Fruit fly (Drosophila melanogaster) whole organism, embryonic: ENCODE results near the gene CG11891.
A peak's percentile ranks its signal among the peaks of the same experiment; 100 is the strongest.

Source experiments
- Ada2b ChIP-seq: fragments of 200-800 bp; sonication (Bioruptor generic); IDR thresholded peaks from 2 replicates; pipeline ENCODE4 v1.3.6; 2022; ENCODE audit warnings: missing biosample characterization, missing genetic modification characterization
- CG10147 ChIP-seq: fragments of 200-800 bp; sonication (Bioruptor generic); optimal IDR thresholded peaks from 2 replicates; lab custom pipeline; 2019; ENCODE audit warnings: missing biosample characterization, mild to moderate bottlenecking, missing genetic modification characterization, moderate library complexity
- CG1024 ChIP-seq: fragments of 200-800 bp; sonication (Bioruptor generic); IDR thresholded peaks from 2 replicates; pipeline ENCODE4 v1.3.6; 2022; ENCODE audit warnings: missing biosample characterization, missing genetic modification characterization
- CG12071 ChIP-seq: fragments of 200-800 bp; sonication (Bioruptor generic); optimal IDR thresholded peaks from 3 replicates; lab custom pipeline; 2018; ENCODE audit warnings: missing biosample characterization, mild to moderate bottlenecking, missing genetic modification characterization
- CG12299 ChIP-seq: fragments of 200-800 bp; sonication (Bioruptor generic); optimal IDR thresholded peaks from 2 replicates; lab custom pipeline; 2018; ENCODE audit warnings: missing biosample characterization, mild to moderate bottlenecking, missing genetic modification characterization
- CG14050 ChIP-seq: fragments of 200-800 bp; sonication (Bioruptor generic); IDR thresholded peaks from 3 replicates; pipeline ENCODE4 v1.3.6; 2022; ENCODE audit warnings: missing biosample characterization, missing genetic modification characterization
- CG15514 ChIP-seq: fragments of 200-800 bp; sonication (Bioruptor generic); optimal IDR thresholded peaks from 3 replicates; lab custom pipeline; 2017; ENCODE audit warnings: missing biosample characterization, missing genetic modification characterization, mild to moderate bottlenecking, moderate library complexity, missing genetic modification reagents
- CG17612 ChIP-seq: fragments of 200-800 bp; sonication (Bioruptor generic); IDR thresholded peaks from 2 replicates; pipeline ENCODE4 v1.3.6; 2022; ENCODE audit warnings: missing biosample characterization, missing genetic modification characterization
- CG18011 ChIP-seq: fragments of 200-800 bp; sonication (Bioruptor generic); optimal IDR thresholded peaks from 2 replicates; lab custom pipeline; 2017; ENCODE audit warnings: missing biosample characterization, missing genetic modification characterization, mild to moderate bottlenecking, moderate library complexity, missing genotype
- CG2120 ChIP-seq: fragments of 200-800 bp; sonication (Bioruptor generic); optimal IDR thresholded peaks from 3 replicates; lab custom pipeline; 2016; ENCODE audit warnings: missing biosample characterization, missing genetic modification characterization
- CG4424 ChIP-seq: fragments of 200-800 bp; sonication (Bioruptor generic); optimal IDR thresholded peaks from 3 replicates; lab custom pipeline; 2016; ENCODE audit warnings: missing biosample characterization, missing genetic modification characterization
- CG8478 ChIP-seq: fragments of >200 bp; optimal IDR thresholded peaks from 2 replicates; lab custom pipeline; 2018
- CG8765 ChIP-seq: fragments of 200-800 bp; sonication (Bioruptor generic); IDR thresholded peaks from 2 replicates; pipeline ENCODE4 v1.3.6; 2022; ENCODE audit warnings: missing biosample characterization, missing genetic modification characterization
- CG8944 ChIP-seq: fragments of 200-800 bp; sonication (Bioruptor generic); optimal IDR thresholded peaks from 3 replicates; lab custom pipeline; 2016; ENCODE audit warnings: missing biosample characterization, missing genetic modification characterization
- CG9215 ChIP-seq: fragments of 200-800 bp; sonication (Bioruptor generic); IDR thresholded peaks from 2 replicates; pipeline ENCODE4 v1.3.6; 2022; ENCODE audit warnings: missing biosample characterization, missing genetic modification characterization
- CG9609 ChIP-seq: fragments of 200-800 bp; sonication (Bioruptor generic); optimal IDR thresholded peaks from 3 replicates; lab custom pipeline; 2016; ENCODE audit warnings: missing biosample characterization, missing genetic modification characterization
- CTCF ChIP-seq: fragments of 200-800 bp; sonication (Bioruptor generic); optimal IDR thresholded peaks from 2 replicates; lab custom pipeline; 2017; ENCODE audit warnings: missing biosample characterization, mild to moderate bottlenecking, missing genetic modification characterization, moderate library complexity
- Dfd ChIP-seq, 2 experiments: fragments of >200 bp; optimal IDR thresholded peaks; 2 replicates each; lab custom pipeline; 2017; ENCODE audit warnings: missing biosample characterization in 2 of 2, missing genetic modification characterization in 2 of 2
- Dip2 ChIP-seq: fragments of 200-800 bp; sonication (Bioruptor generic); IDR thresholded peaks from 2 replicates; pipeline ENCODE4 v1.3.6; 2022; ENCODE audit warnings: missing biosample characterization, missing genetic modification characterization
- Doc3 ChIP-seq: fragments of 200-800 bp; sonication (Bioruptor generic); IDR thresholded peaks from 3 replicates; pipeline ENCODE4 v1.3.6; 2022; ENCODE audit warnings: missing biosample characterization, missing genetic modification characterization; ENCODE audit not compliant: partially characterized antibody
- E2f2 ChIP-seq: fragments of 200-800 bp; sonication (Bioruptor generic); IDR thresholded peaks from 2 replicates; pipeline ENCODE4 v1.3.6; 2022; ENCODE audit warnings: missing biosample characterization, missing genetic modification characterization
- HmgZ ChIP-seq: fragments of 200-800 bp; sonication (Bioruptor generic); optimal IDR thresholded peaks from 2 replicates; lab custom pipeline; 2018; ENCODE audit warnings: missing biosample characterization, mild to moderate bottlenecking, missing genetic modification characterization
- Hr51 ChIP-seq, 2 experiments: fragments of 200-800 bp; sonication (Bioruptor generic); optimal IDR thresholded peaks; 2 replicates in 1 of 2; 3 replicates in 1 of 2; lab custom pipeline; 2016 to 2018; ENCODE audit warnings: missing biosample characterization in 2 of 2, missing genetic modification characterization in 2 of 2, mild to moderate bottlenecking in 1 of 2, moderate library complexity in 1 of 2
- NFAT ChIP-seq: fragments of 200-800 bp; sonication (Bioruptor generic); IDR thresholded peaks from 2 replicates; pipeline ENCODE4 v1.3.6; 2022; ENCODE audit warnings: missing biosample characterization, missing genetic modification characterization
- Nf-YA ChIP-seq: fragments of 200-800 bp; sonication (Bioruptor generic); IDR thresholded peaks from 2 replicates; pipeline ENCODE4 v1.3.6; 2022; ENCODE audit warnings: missing biosample characterization, missing genetic modification characterization
- Nf-YC ChIP-seq: fragments of 200-800 bp; optimal IDR thresholded peaks from 3 replicates; lab custom pipeline; 2019; ENCODE audit warnings: missing biosample characterization, mild to moderate bottlenecking, missing genetic modification characterization, moderate library complexity
- Ptx1 ChIP-seq: fragments of 200-800 bp; sonication (Bioruptor generic); IDR thresholded peaks from 2 replicates; pipeline ENCODE4 v1.3.6; 2022; ENCODE audit warnings: missing biosample characterization, missing genetic modification characterization
- Ravus ChIP-seq: fragments of 200-800 bp; sonication (Bioruptor generic); IDR thresholded peaks from 2 replicates; pipeline ENCODE4 v1.3.6; 2022; ENCODE audit warnings: missing biosample characterization, missing genetic modification characterization
- Scr ChIP-seq: fragments of 200-800 bp; sonication (Bioruptor generic); IDR thresholded peaks from 2 replicates; pipeline ENCODE4 v1.3.6; 2022; ENCODE audit warnings: missing biosample characterization, missing genetic modification characterization; ENCODE audit not compliant: partially characterized antibody
- Usf ChIP-seq: fragments of 200-800 bp; sonication (Bioruptor generic); optimal IDR thresholded peaks from 2 replicates; lab custom pipeline; 2017; ENCODE audit warnings: missing genotype, missing biosample characterization, missing genetic modification characterization
- cas ChIP-seq: fragments of 200-800 bp; sonication (Bioruptor generic); IDR thresholded peaks from 2 replicates; pipeline ENCODE4 v1.3.6; 2022; ENCODE audit warnings: missing biosample characterization, missing genetic modification characterization
- chinmo ChIP-seq: fragments of 200-800 bp; sonication (Bioruptor generic); IDR thresholded peaks from 4 replicates; pipeline ENCODE4 v1.3.6; 2022; ENCODE audit warnings: missing biosample characterization, missing genetic modification characterization; ENCODE audit not compliant: partially characterized antibody
- croc ChIP-seq: fragments of 200-800 bp; sonication (Bioruptor generic); conservative IDR thresholded peaks from 3 replicates; pipeline ENCODE4 v1.3.6; 2022; ENCODE audit warnings: missing biosample characterization, missing genetic modification characterization
- cwo ChIP-seq: fragments of 200-800 bp; sonication (Bioruptor generic); optimal IDR thresholded peaks from 3 replicates; lab custom pipeline; 2017; ENCODE audit warnings: missing biosample characterization, missing genetic modification characterization, mild to moderate bottlenecking, moderate library complexity, missing genetic modification reagents
- gro ChIP-seq: fragments of 200-800 bp; sonication (Bioruptor generic); optimal IDR thresholded peaks from 2 replicates; lab custom pipeline; 2016; ENCODE audit warnings: missing biosample characterization, missing genetic modification characterization
- gsb ChIP-seq: fragments of 200-800 bp; sonication (Bioruptor generic); IDR thresholded peaks from 2 replicates; pipeline ENCODE4 v1.3.6; 2022; ENCODE audit warnings: missing biosample characterization, missing genetic modification characterization
- inv ChIP-seq: fragments of 200-800 bp; sonication (Bioruptor generic); IDR thresholded peaks from 2 replicates; pipeline ENCODE4 v1.3.6; 2022; ENCODE audit warnings: missing biosample characterization, missing genetic modification characterization; ENCODE audit not compliant: partially characterized antibody
- lilli ChIP-seq: fragments of 200-800 bp; sonication (Bioruptor generic); optimal IDR thresholded peaks from 3 replicates; lab custom pipeline; 2016; ENCODE audit warnings: missing biosample characterization, missing genetic modification characterization
- nmo ChIP-seq: fragments of 200-800 bp; sonication (Bioruptor generic); optimal IDR thresholded peaks from 2 replicates; lab custom pipeline; 2018; ENCODE audit warnings: missing biosample characterization, mild to moderate bottlenecking, missing genetic modification characterization, moderate library complexity
- onecut ChIP-seq: fragments of 200-800 bp; sonication (Bioruptor generic); IDR thresholded peaks from 2 replicates; pipeline ENCODE4 v1.3.6; 2022; ENCODE audit warnings: missing biosample characterization, missing genetic modification characterization
- pho ChIP-seq: fragments of 200-800 bp; sonication (Bioruptor generic); optimal IDR thresholded peaks from 2 replicates; lab custom pipeline; 2016; ENCODE audit warnings: missing biosample characterization, missing genetic modification characterization
- pzg ChIP-seq: fragments of 200-800 bp; sonication (Bioruptor generic); optimal IDR thresholded peaks from 3 replicates; lab custom pipeline; 2018; ENCODE audit warnings: missing biosample characterization, mild to moderate bottlenecking, missing genetic modification characterization, moderate library complexity
- schlank ChIP-seq: fragments of 200-800 bp; sonication (Bioruptor generic); optimal IDR thresholded peaks from 2 replicates; lab custom pipeline; 2018; ENCODE audit warnings: missing biosample characterization, mild to moderate bottlenecking, missing genetic modification characterization
- scrt ChIP-seq: fragments of 200-800 bp; sonication (Bioruptor generic); optimal IDR thresholded peaks from 2 replicates; lab custom pipeline; 2018; ENCODE audit warnings: missing biosample characterization, mild to moderate bottlenecking, missing genetic modification characterization, moderate library complexity
- seq ChIP-seq: fragments of 200-800 bp; sonication (Bioruptor generic); IDR thresholded peaks from 2 replicates; pipeline ENCODE4 v1.3.6; 2022; ENCODE audit warnings: missing biosample characterization, missing genetic modification characterization
- sima ChIP-seq: fragments of 200-800 bp; sonication (Bioruptor generic); optimal IDR thresholded peaks from 2 replicates; lab custom pipeline; 2016; ENCODE audit warnings: missing biosample characterization, missing genetic modification characterization
- sr ChIP-seq: fragments of 200-800 bp; sonication (Bioruptor generic); IDR thresholded peaks from 3 replicates; pipeline ENCODE4 v1.3.6; 2022; ENCODE audit warnings: missing biosample characterization, missing genetic modification characterization
- vnd ChIP-seq: fragments of 200-800 bp; sonication (Bioruptor generic); IDR thresholded peaks from 3 replicates; pipeline ENCODE4 v1.3.6; 2022; ENCODE audit warnings: missing biosample characterization, missing genetic modification characterization; ENCODE audit not compliant: partially characterized antibody
- vvl ChIP-seq: fragments of 200-800 bp; sonication (Bioruptor generic); IDR thresholded peaks from 2 replicates; pipeline ENCODE4 v1.3.6; 2022; ENCODE audit warnings: missing biosample characterization, missing genetic modification characterization
- wdn ChIP-seq: fragments of 200-800 bp; sonication (Bioruptor generic); IDR thresholded peaks from 2 replicates; pipeline ENCODE4 v1.3.6; 2022; ENCODE audit warnings: missing biosample characterization, missing genetic modification characterization
- zen ChIP-seq: fragments of 200-800 bp; sonication (Bioruptor generic); optimal IDR thresholded peaks from 3 replicates; lab custom pipeline; 2018; ENCODE audit warnings: missing biosample characterization, mild to moderate bottlenecking, missing genetic modification characterization, moderate library complexity

Gene CG11891

DNA sequence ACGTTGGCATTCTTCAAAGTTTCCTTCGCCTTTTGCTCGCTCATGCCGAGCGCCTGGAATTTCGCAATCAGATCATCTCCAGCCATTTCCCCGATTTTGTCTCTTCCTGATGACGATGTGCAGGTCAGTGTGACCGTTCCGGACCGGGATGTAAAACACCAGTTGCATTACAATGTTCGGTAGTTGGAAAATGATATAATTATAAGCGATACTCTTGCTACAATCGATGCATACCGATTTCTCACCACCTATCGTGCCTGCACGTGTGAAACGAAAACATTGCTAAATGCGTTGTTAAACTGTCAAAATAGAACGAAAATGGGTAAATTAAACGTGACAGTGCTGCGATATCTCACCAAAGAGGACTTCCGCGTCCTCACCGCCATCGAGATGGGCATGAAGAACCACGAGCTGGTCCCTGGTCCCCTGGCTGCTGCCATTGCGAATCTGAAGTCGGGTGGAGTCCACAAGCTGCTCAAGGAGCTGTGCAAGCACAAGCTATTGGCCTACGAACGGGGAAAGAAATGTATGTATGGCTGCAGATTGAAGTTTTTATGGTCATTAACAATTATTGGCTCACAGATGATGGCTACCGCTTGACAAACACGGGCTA is 4.3 kb upstream of the CG11891 start, which contains the start of the genes GlnRS and RIOK2 (continued):
- no peak for TF ChIP-seq sima (GFP tag; lab: Kevin White, UChicago)
- TF ChIP-seq schlank (tag; lab: Kevin White, UChicago) = no peak
- TF ChIP-seq gsb (GFP tag; lab: Robert Waterston, UW) = no peak
- peak; percentile 41 for TF ChIP-seq zen
- TF ChIP-seq HmgZ = peak; percentile 86
- no peak for TF ChIP-seq CG8765 (GFP tag; lab: Robert Waterston, UW)
- TF ChIP-seq inv (GFP tag; lab: Robert Waterston, UW) = peak; percentile 94
- TF ChIP-seq pho (GFP tag; lab: Kevin White, UChicago) = peak; percentile 5
- TF ChIP-seq gro (GFP tag; lab: Kevin White, UChicago) = peak; percentile 54
- peak in 1 of 2 experiments; percentile 79 for TF ChIP-seq Dfd (GFP tag; optimal IDR thresholded peaks at IDR 0.05; lab: Kevin White, UChicago)
- TF ChIP-seq Usf (GFP tag; lab: Kevin White, UChicago) = no peak
- peak; percentile 92 for TF ChIP-seq vnd (GFP tag; lab: Robert Waterston, UW)
- TF ChIP-seq CG10147 (GFP tag; lab: Kevin White, UChicago) = no peak
- TF ChIP-seq nmo = peak; percentile 71
- peak; percentile 10 for TF ChIP-seq CTCF (GFP tag; lab: Kevin White, UChicago)
- peak; percentile 92 for TF ChIP-seq Doc3 (GFP tag; lab: Robert Waterston, UW)
- TF ChIP-seq CG12299 = peak; percentile 14
- no peak for TF ChIP-seq Dip2
- TF ChIP-seq cas (GFP tag; lab: Robert Waterston, UW) = 0 out of 2 replicates have a peak, but pooled peaks have one; percentile 13
- no peak for TF ChIP-seq CG4424 (GFP tag; lab: Kevin White, UChicago)
- TF ChIP-seq CG15514 (GFP tag; lab: Kevin White, UChicago) = peak; percentile 83
- TF ChIP-seq lilli (GFP tag; lab: Kevin White, UChicago) = peak; percentile 37
- TF ChIP-seq Ada2b = no peak
- peak; percentile 100 for TF ChIP-seq chinmo (GFP tag; lab: Robert Waterston, UW)
- no peak for TF ChIP-seq CG12071 (GFP tag; lab: Kevin White, UChicago)
- peak; percentile 2 for TF ChIP-seq CG2120 (GFP tag; lab: Kevin White, UChicago)
- no peak; the same call in 2 of the 3 replicates for TF ChIP-seq croc (GFP tag; lab: Robert Waterston, UW)
- TF ChIP-seq CG14050 (GFP tag; lab: Robert Waterston, UW) = no peak
- TF ChIP-seq Nf-YA (GFP tag; lab: Robert Waterston, UW) = no peak
- peak; percentile 16 for TF ChIP-seq CG9609
- TF ChIP-seq Scr (GFP tag; lab: Robert Waterston, UW) = peak; percentile 94
- peak; percentile 95 for TF ChIP-seq scrt
- TF ChIP-seq cwo (GFP tag; lab: Kevin White, UChicago) = peak; percentile 96
- no peak; the same call in 1 of the 2 replicates for TF ChIP-seq NFAT (GFP tag; lab: Robert Waterston, UW)
- TF ChIP-seq pzg (GFP tag; lab: Kevin White, UChicago) = peak; percentile 98
- no peak for TF ChIP-seq CG17612 (GFP tag; lab: Robert Waterston, UW)
- no peak for TF ChIP-seq wdn (GFP tag; lab: Robert Waterston, UW)
- no peak for TF ChIP-seq onecut
- TF ChIP-seq sr = no peak
- TF ChIP-seq CG8944 (GFP tag; lab: Kevin White, UChicago) = no peak
- no peak for TF ChIP-seq CG8478 (lab: Kevin White, UChicago)
- no peak for TF ChIP-seq Ravus (GFP tag; lab: Robert Waterston, UW)
- no peak for TF ChIP-seq CG18011
- TF ChIP-seq vvl (GFP tag; lab: Robert Waterston, UW) = peak; percentile 8; the same call in 1 of the 2 replicates
- TF ChIP-seq Nf-YC = no peak
- TF ChIP-seq seq (GFP tag; lab: Robert Waterston, UW) = no peak
- no peak for TF ChIP-seq E2f2 (GFP tag; lab: Robert Waterston, UW)
- no peak for TF ChIP-seq CG9215 (GFP tag; lab: Robert Waterston, UW)
- peak; percentile 88 for TF ChIP-seq CG1024 (GFP tag; lab: Robert Waterston, UW)
- TF ChIP-seq Ptx1 = no peak
- TF ChIP-seq Hr51 (GFP tag; optimal IDR thresholded peaks at IDR 0.05; lab: Kevin White, UChicago) = no peak
